Worm (Caenorhabditis elegans): ENCODE measurements around the gene pgp-6.

Gene pgp-6

ce11 chrX:10851735-10852134 lies 25.5 kb downstream of the pgp-6 start:
- TF ChIP-seq lin-39 (tag; optimal IDR thresholded peaks at IDR 0.05), result no peak
- peak in 1 of 2 experiments; percentile 39 for TF ChIP-seq unc-62 (GFP tag; optimal IDR thresholded peaks at IDR 0.05 in 1 of 2)
- no peak for TF ChIP-seq unc-62 (tag; optimal IDR thresholded peaks at IDR 0.05)
- no peak for TF ChIP-seq set-16 (GFP tag; IDR thresholded peaks at IDR 0.05)

ce11 chrX:10851202-10851601 lies 26.0 kb downstream of the pgp-6 start:
- peak in 1 of 2 experiments; percentile 96 for TF ChIP-seq unc-62 (GFP tag; optimal IDR thresholded peaks at IDR 0.05 in 1 of 2)
- no peak for TF ChIP-seq unc-62 (tag; optimal IDR thresholded peaks at IDR 0.05)
- TF ChIP-seq Y75B8A.6 (GFP tag; IDR thresholded peaks at IDR 0.05), result no peak
- TF ChIP-seq Y5F2A.4 (GFP tag; optimal IDR thresholded peaks at IDR 0.05), result no peak
- no peak for TF ChIP-seq nhr-237 (tag; optimal IDR thresholded peaks at IDR 0.05)
- TF ChIP-seq unc-39 (tag; optimal IDR thresholded peaks at IDR 0.05), result no peak

DNA sequence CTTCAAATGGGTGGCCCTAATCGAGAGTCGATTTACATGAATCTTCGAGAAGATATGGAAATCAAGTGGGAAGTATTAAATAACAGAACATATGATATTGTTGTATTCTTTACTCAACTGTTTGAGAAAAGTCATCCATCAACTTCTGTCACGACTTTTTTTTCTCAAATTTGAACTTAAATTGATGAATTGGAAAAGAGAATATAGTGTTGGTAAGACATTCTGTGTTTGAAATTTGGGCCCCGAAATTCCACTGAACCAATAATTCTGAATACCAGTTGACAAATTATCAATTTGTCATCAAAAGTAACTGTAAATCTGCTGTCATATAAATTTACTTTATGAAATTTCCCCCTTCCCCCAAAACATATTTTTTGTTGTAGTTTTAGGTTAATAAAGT lies 30.3 kb downstream of the pgp-6 start:
- TF ChIP-seq unc-62 (GFP tag; optimal IDR thresholded peaks at IDR 0.05 in 1 of 2) (peak in 1 of 2 experiments; percentile 86), unc-62 (tag; optimal IDR thresholded peaks at IDR 0.05) (no peak), ces-1 (GFP tag; optimal IDR thresholded peaks at IDR 0.05) (no peak)

- TF ChIP-seq fkh-10 (GFP tag; optimal IDR thresholded peaks at IDR 0.05) (no peak), lin-15B (tag; optimal IDR thresholded peaks at IDR 0.05) (no peak), saeg-2 (GFP tag; IDR thresholded peaks at IDR 0.05) (no peak), unc-62 (GFP tag; optimal IDR thresholded peaks at IDR 0.05 in 1 of 2) (peak in 1 of 2 experiments; percentile 96), unc-62 (tag; optimal IDR thresholded peaks at IDR 0.05) (no peak), pha-4 (GFP tag; IDR thresholded peaks at IDR 0.05) (no peak), pha-4 (tag; optimal IDR thresholded peaks at IDR 0.05) (no peak), tag-97 (GFP tag; IDR thresholded peaks at IDR 0.05) (0 out of 2 replicates have a peak, but pooled peaks have one; percentile 71), ztf-11 (tag; optimal IDR thresholded peaks at IDR 0.05) (no peak)
Observed at ce11 chrX:10844602-10845354, 32.4 kb downstream of the pgp-6 start, which contains the start of gene C05A9.2. C05A9.2 (minus strand) TSS chrX:10844674.

ce11 chrX:10844137-10844536 lies 33.1 kb downstream of the pgp-6 start:
- TF ChIP-seq nhr-77 (tag; optimal IDR thresholded peaks at IDR 0.05) (no peak), rbr-2 (tag; optimal IDR thresholded peaks at IDR 0.05) (no peak), hlh-11 (tag; optimal IDR thresholded peaks at IDR 0.05) (no peak), unc-130 (GFP tag; optimal IDR thresholded peaks at IDR 0.05) (no peak), mxl-2 (GFP tag; conservative IDR thresholded peaks at IDR 0.05) (no peak), nhr-11 (tag; optimal IDR thresholded peaks at IDR 0.05) (no peak), ctbp-1 (GFP tag; IDR thresholded peaks at IDR 0.05) (no peak), zip-11 (GFP tag; IDR thresholded peaks at IDR 0.05) (no peak), F10B5.3 (tag; optimal IDR thresholded peaks at IDR 0.05) (no peak), set-16 (GFP tag; IDR thresholded peaks at IDR 0.05) (no peak), ceh-32 (tag; optimal IDR thresholded peaks at IDR 0.05; ENCODE audit: poor library complexity) (no peak)

ce11 chrX:10838550-10838949 lies 38.7 kb downstream of the pgp-6 start, which contains the start of gene plc-1:
plc-1 (minus strand) TSS chrX:10838650.
- TF ChIP-seq cey-2 (tag; optimal IDR thresholded peaks at IDR 0.05; ENCODE audit: borderline replicate concordance, insufficient read depth) (no peak), nhr-237 (tag; optimal IDR thresholded peaks at IDR 0.05) (no peak), dmd-9 (GFP tag; IDR thresholded peaks at IDR 0.05) (no peak), ces-1 (GFP tag; optimal IDR thresholded peaks at IDR 0.05) (no peak)

DNA sequence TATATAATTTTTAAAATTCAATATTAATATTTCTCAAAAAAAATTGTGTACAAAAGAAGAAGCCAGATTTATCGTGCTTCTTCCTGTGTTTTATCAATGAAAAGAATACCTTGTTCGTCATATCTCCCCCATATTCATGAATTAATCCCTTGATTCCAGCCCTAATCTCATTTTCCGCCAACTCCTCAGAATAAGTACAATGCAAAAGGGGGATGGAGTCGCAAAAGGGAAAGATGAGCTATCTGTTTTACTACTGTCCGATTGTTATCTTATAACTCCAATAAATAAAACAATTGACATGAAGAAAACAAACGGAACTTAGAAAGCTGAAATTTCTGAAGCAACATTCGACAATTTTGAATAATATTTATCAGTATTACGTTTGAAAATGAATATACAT lies 39.6 kb downstream of the pgp-6 start:
- no peak for TF ChIP-seq lin-15B (tag; optimal IDR thresholded peaks at IDR 0.05)
- no peak for TF ChIP-seq nhr-28 (tag; optimal IDR thresholded peaks at IDR 0.05)
- TF ChIP-seq F10B5.3 (tag; optimal IDR thresholded peaks at IDR 0.05), result no peak
- no peak for TF ChIP-seq daf-19 (GFP tag; conservative IDR thresholded peaks at IDR 0.05)
